Worm (Caenorhabditis elegans): ENCODE measurements around the gene F57H12.6.

The F57H12.6 gene

DNA sequence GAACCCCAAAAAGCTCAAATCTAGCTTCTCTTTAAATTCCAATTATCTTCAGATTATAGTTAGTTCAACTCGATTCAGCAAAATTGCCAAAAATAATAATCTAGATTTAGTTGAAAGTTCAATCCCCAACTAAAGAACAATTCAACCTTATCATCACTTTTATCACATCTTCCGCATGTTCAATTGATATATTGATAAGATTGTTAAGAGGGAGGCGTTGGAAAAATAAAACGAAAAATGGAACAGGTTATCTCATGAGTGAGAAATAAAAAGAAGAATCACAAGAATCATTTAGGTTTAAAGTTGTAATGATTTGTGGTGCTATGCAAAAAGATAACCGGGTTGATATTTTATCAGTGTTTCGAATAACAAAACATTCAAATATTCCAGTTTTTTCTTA is 9.6 kb upstream of the F57H12.6 start:
- peak; percentile 84 for TF ChIP-seq elt-2 (tag; optimal IDR thresholded peaks at IDR 0.05)
- no peak for TF ChIP-seq unc-42 (tag; optimal IDR thresholded peaks at IDR 0.05)

DNA sequence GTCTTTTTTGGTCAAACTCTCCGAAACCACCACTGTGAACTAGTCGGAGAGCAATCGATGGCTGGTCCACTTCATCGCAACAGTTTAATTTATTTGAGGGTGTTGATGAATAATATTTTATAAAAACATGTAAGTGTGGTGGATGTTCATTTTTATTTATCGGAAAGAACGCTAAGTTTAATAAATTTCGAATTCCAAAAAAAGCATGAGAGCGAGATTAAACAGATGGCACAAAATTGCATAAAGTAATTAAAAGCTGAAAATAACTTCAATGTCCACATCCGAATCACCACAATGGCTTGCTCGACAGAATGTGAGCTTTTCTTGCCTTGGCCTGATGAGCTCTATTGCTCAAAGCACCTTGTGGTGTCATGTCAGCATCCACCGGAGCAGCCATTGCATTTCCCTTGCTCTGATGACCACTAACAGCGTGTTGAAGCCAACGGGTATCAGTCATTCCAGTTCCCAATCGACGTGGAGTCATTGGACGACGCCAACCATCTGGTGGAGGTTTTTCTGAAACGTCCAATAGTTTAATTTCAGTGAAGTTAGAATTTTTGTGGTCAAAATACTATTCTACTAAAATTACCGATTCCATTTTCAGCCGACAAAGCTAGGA is 7.7 kb upstream of the F57H12.6 start:
- TF ChIP-seq ama-1 (optimal IDR thresholded peaks at IDR 0.05) (peak; percentile 13), ref-2 (tag; optimal IDR thresholded peaks at IDR 0.05) (no peak), sox-2 (GFP tag; IDR thresholded peaks at IDR 0.05) (no peak), tbx-7 (tag; optimal IDR thresholded peaks at IDR 0.05) (no peak)

DNA sequence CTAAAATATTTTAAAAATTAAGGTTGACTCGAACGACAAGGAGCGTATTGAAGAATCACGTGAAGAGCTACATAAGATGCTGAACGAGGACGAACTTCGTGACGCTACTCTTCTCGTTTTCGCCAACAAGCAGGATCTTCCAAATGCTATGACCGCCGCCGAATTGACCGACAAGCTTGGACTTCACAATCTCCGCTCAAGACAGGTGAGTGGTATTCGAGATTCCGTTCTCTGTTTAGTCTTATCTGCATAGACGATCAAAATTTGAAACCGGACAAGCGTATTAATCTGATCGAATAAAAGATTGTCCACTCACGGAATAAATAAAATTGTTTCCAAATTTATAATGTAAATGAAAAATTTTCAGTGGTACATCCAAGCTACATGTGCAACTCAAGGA is 6.9 kb upstream of the F57H12.6 start:
- TF ChIP-seq T23F11.4 (GFP tag; optimal IDR thresholded peaks at IDR 0.05) = no peak
- no peak for TF ChIP-seq ceh-18 (tag; optimal IDR thresholded peaks at IDR 0.05)
- TF ChIP-seq pha-4 (tag; optimal IDR thresholded peaks at IDR 0.05) = no peak
- no peak for TF ChIP-seq sdc-2 (tag; optimal IDR thresholded peaks at IDR 0.05)
- TF ChIP-seq npax-4 (tag; optimal IDR thresholded peaks at IDR 0.05) = no peak
- no peak for TF ChIP-seq K02D7.2 (tag; optimal IDR thresholded peaks at IDR 0.05)
- TF ChIP-seq ceh-6 (GFP tag; optimal IDR thresholded peaks at IDR 0.05) = no peak
- no peak for TF ChIP-seq hlh-6 (tag; optimal IDR thresholded peaks at IDR 0.05)
- no peak for TF ChIP-seq ceh-24 (tag; optimal IDR thresholded peaks at IDR 0.05)
- TF ChIP-seq hlh-13 (GFP tag; optimal IDR thresholded peaks at IDR 0.05) = no peak
- no peak for TF ChIP-seq sox-2 (GFP tag; IDR thresholded peaks at IDR 0.05)

DNA sequence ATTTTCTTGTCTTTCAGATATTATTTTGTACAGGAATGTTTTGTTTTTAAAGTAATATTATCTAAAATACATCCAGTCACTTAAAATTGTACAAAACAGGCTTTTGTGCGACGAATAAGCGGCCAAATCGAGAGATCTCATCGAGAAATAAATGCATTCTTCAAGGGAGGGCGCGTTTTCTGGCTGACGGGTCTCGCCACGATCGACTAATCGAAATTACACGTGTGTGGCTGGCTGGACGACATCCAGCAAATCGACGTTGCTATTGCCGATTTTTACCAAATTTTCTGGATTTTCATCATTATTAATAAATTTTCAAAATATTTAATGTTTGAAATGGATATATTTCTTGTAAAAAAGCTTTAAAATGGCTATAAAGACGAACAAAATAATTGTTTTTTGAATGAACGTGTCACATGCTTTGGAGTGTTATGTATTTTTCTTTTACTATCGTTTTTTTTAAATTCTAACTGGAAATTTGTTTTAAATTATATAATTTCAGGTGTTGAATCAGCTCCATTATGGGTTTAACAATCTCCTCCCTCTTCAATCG is 6.0 kb upstream of the F57H12.6 start, which contains the start of gene arf-5:
Gene arf-5, plus strand, starts transcription at position 503 of the 553 bp plus-strand sequence.
- no peak for TF ChIP-seq ceh-22 (tag; optimal IDR thresholded peaks at IDR 0.05)
- TF ChIP-seq ceh-31 (tag; optimal IDR thresholded peaks at IDR 0.05) = no peak
- no peak for TF ChIP-seq rnt-1 (tag; optimal IDR thresholded peaks at IDR 0.05)
- TF ChIP-seq K09A11.1 (tag; optimal IDR thresholded peaks at IDR 0.05; ENCODE audit: insufficient read depth) = no peak
- peak; percentile 7 for TF ChIP-seq unc-42 (tag; optimal IDR thresholded peaks at IDR 0.05)
- TF ChIP-seq nfya-1 (tag; optimal IDR thresholded peaks at IDR 0.05) = peak; percentile 14
- TF ChIP-seq unc-3 (GFP tag; conservative IDR thresholded peaks at IDR 0.05) = no peak
- TF ChIP-seq unc-3 (tag; optimal IDR thresholded peaks at IDR 0.05) = no peak
- no peak for TF ChIP-seq fax-1 (tag; optimal IDR thresholded peaks at IDR 0.05)
- peak; percentile 35 for TF ChIP-seq hlh-30 (tag; optimal IDR thresholded peaks at IDR 0.05; ENCODE audit: insufficient read depth)

DNA sequence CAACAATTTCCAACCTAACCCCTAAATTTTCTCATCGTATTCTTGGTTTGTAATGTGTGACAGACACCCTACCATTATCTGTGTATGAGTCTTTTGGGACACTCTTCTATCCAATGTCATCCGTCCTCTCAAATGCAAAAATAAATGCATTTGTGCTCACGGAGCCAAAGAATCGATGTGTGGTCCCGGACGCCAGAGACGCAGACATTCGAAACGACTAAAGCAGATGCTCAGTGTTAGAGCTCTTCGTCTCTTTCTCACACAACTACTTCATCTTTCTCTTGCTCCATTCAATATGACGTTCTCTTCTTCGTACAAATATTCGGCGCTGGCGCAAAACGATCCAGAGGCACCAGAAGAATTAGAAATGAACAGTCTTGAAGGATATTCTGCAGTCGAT is 3.5 kb upstream of the F57H12.6 start, which contains the start of gene unc-24:
Gene unc-24, plus strand, starts transcription at position 283 of the 400 bp plus-strand sequence.
- TF ChIP-seq ceh-48 (tag; optimal IDR thresholded peaks at IDR 0.05) (peak; percentile 56), unc-42 (tag; optimal IDR thresholded peaks at IDR 0.05) (peak; percentile 95), syd-9 (tag; optimal IDR thresholded peaks at IDR 0.05) (no peak), nfya-1 (tag; optimal IDR thresholded peaks at IDR 0.05) (peak; percentile 64), hlh-6 (tag; optimal IDR thresholded peaks at IDR 0.05) (no peak)

DNA sequence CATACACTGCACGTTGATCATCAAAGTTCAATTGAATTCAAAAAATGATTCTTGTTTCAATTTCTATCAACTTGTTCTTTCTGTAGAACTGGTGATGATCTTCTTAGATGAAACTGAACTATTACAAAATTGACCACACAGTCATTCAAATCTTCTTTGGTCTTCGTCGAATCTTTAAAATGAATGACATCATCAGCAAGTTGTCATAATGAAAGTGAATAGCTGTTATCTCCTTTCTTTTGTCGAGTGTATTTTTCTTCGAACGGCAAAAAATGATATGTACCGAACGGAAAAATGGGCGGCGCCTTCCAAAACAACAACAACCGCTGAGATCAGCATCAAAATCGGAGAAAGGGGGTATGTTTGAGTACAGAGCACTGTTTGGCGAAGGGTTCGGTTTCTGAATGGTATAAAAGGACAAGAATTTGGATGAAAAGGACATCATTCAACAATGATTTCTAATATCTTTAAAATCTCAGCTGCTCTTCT is 1.4 kb upstream of the F57H12.6 start, which contains the start of gene ora-1:
Gene ora-1, plus strand, starts transcription at position 439 of the 489 bp plus-strand sequence.
- no peak for TF ChIP-seq C38D4.7 (GFP tag; optimal IDR thresholded peaks at IDR 0.05)
- no peak for TF ChIP-seq pros-1 (tag; optimal IDR thresholded peaks at IDR 0.05)
- no peak for TF ChIP-seq hlh-15 (tag; optimal IDR thresholded peaks at IDR 0.05)
- no peak for TF ChIP-seq ceh-18 (tag; optimal IDR thresholded peaks at IDR 0.05)
- TF ChIP-seq ceh-19 (GFP tag; optimal IDR thresholded peaks at IDR 0.05) = no peak
- TF ChIP-seq npax-4 (tag; optimal IDR thresholded peaks at IDR 0.05) = no peak
- no peak for TF ChIP-seq rnt-1 (tag; optimal IDR thresholded peaks at IDR 0.05)
- no peak for TF ChIP-seq pha-4 (tag; optimal IDR thresholded peaks at IDR 0.05)
- TF ChIP-seq sox-2 (GFP tag; IDR thresholded peaks at IDR 0.05) = no peak
- TF ChIP-seq tbx-2 (tag; optimal IDR thresholded peaks at IDR 0.05) = no peak
